Worm (Caenorhabditis elegans) whole organism, young adult: Measurements from ENCODE around the gene col-94.

ENCODE experiments used
- Y79H2A.3 ChIP-seq: fragments of 200-800 bp; sonication (Bioruptor generic); conservative IDR thresholded peaks from 2 replicates; pipeline ENCODE4 v1.3.6; 2022; ENCODE audit warnings: missing genetic modification reagents, missing genetic modification characterization, missing compliant biosample characterization
- aptf-2 ChIP-seq: fragments of 200-800 bp; sonication (Bioruptor generic); conservative IDR thresholded peaks from 2 replicates; pipeline ENCODE4 v1.3.6; 2022; ENCODE audit warnings: missing genetic modification reagents, missing genetic modification characterization, missing compliant biosample characterization
- dpl-1 ChIP-seq: fragments of 150-350 bp; optimal IDR thresholded peaks from 2 replicates; lab custom pipeline; 2014; ENCODE audit warnings: missing biosample characterization, missing genetic modification reagents, missing genetic modification characterization
- efl-1 ChIP-seq: fragments of 150-350 bp; optimal IDR thresholded peaks from 2 replicates; lab custom pipeline; 2014; ENCODE audit warnings: missing biosample characterization, missing genetic modification reagents, missing genetic modification characterization

DNA sequence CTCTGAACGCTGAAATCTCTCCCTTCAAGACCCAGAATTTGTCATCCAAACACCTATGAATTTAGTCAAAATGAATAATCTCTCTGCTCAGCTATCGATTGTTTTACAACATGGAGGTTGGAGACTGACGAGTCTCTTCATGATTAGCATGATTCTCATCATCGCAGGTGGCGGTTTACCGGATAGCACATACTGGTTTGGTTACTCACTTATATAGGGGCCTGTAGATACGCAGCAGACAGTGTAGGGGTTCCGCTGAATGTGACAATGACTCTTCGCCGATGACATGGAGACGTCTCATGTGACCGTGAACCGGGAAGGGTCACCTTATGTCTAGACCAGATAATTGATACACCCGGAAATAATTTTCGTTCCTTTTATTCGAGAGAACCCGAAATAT, 11.1 kb downstream of the col-94 start:
- no peak for TF ChIP-seq Y79H2A.3 (GFP tag; lab: Robert Waterston, UW)
- TF ChIP-seq efl-1 = no peak
- no peak for TF ChIP-seq aptf-2
- no peak for TF ChIP-seq dpl-1 (GFP tag; lab: Kevin White, UChicago)
